Worm (Caenorhabditis elegans): ENCODE measurements around the gene taf-6.1.

taf-6.1 gene

ce11 chrII:1127676-1128075 is at the start of gene taf-6.1:
Gene taf-6.1 (plus strand): TSS chrII:1127976.
- no peak for TF ChIP-seq dao-5 (tag; optimal IDR thresholded peaks at IDR 0.05)

DNA sequence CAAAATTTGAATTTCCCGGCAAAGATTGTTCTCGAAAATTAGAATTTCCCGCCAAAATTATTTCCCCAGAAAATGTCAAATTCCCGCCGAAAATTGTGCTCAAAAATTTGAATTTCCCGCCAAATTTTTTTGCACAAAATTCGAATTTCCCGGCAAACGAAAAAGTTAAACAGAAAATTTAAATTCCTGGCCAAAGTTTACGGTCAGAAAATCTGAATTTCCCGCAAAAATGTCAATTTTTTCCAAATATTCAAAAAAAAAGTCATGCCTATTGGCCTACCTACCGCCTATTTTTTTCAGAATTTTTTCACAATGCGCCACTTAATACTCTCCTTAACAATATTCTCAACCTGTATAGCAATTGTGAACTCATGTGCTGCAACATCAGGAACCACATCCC is 44.9 kb upstream of the taf-6.1 start, which contains the start of gene K02E7.1:
Gene K02E7.1 (plus strand): TSS at position 301 of the 400 bp plus-strand sequence.
- TF ChIP-seq W03F9.2 (tag; optimal IDR thresholded peaks at IDR 0.05) (no peak), him-1 (tag; optimal IDR thresholded peaks at IDR 0.05) (no peak), dao-5 (tag; optimal IDR thresholded peaks at IDR 0.05) (no peak)

ce11 chrII:1084899-1085298 is 42.9 kb upstream of the taf-6.1 start:
- TF ChIP-seq W03F9.2 (tag; optimal IDR thresholded peaks at IDR 0.05) (no peak), dao-5 (tag; optimal IDR thresholded peaks at IDR 0.05) (no peak), him-1 (tag; optimal IDR thresholded peaks at IDR 0.05) (no peak)

ce11 chrII:1085546-1085945 is 42.2 kb upstream of the taf-6.1 start:
- TF ChIP-seq him-1 (tag; optimal IDR thresholded peaks at IDR 0.05) (no peak), dao-5 (tag; optimal IDR thresholded peaks at IDR 0.05) (no peak), W03F9.2 (tag; optimal IDR thresholded peaks at IDR 0.05) (no peak)

ce11 chrII:1086479-1086878 is 41.3 kb upstream of the taf-6.1 start:
- TF ChIP-seq W03F9.2 (tag; optimal IDR thresholded peaks at IDR 0.05) (no peak), dao-5 (tag; optimal IDR thresholded peaks at IDR 0.05) (no peak), him-1 (tag; optimal IDR thresholded peaks at IDR 0.05) (no peak)

- no peak for TF ChIP-seq him-1 (tag; optimal IDR thresholded peaks at IDR 0.05)
- TF ChIP-seq W03F9.2 (tag; optimal IDR thresholded peaks at IDR 0.05) = no peak
- TF ChIP-seq dao-5 (tag; optimal IDR thresholded peaks at IDR 0.05) = no peak
Observed at ce11 chrII:1088527-1089230, 39.1 kb upstream of the taf-6.1 start.

- no peak for TF ChIP-seq him-1 (tag; optimal IDR thresholded peaks at IDR 0.05)
- TF ChIP-seq W03F9.2 (tag; optimal IDR thresholded peaks at IDR 0.05) = no peak
- no peak for TF ChIP-seq dao-5 (tag; optimal IDR thresholded peaks at IDR 0.05)
Observed at ce11 chrII:1090743-1091142, 37.0 kb upstream of the taf-6.1 start.

- TF ChIP-seq dao-5 (tag; optimal IDR thresholded peaks at IDR 0.05) = no peak
- TF ChIP-seq W03F9.2 (tag; optimal IDR thresholded peaks at IDR 0.05) = no peak
- no peak for TF ChIP-seq him-1 (tag; optimal IDR thresholded peaks at IDR 0.05)
Observed at ce11 chrII:1091706-1092105, 36.1 kb upstream of the taf-6.1 start, which contains the start of gene snf-3. Gene snf-3 (plus strand): TSS chrII:1092006.

DNA sequence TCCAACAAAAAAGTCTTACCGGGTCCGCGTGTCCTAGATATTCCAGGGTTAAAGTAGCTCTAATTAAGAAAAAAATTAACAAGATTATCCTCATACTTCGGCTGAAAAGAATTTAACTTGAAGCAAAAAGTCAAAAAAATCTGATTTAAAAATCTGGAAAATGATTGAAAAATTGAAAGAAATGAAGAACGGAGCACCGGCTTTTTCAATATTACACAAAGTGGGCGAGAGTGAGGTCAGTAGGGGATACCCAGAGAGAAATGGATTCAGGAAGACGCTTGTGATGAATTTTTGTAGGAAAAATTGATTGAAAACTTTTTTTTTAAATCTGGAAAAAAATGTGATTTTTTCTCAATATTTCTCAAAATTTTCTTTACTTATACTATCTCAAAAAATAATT is 27.1 kb upstream of the taf-6.1 start, which contains the start of gene pho-14:
Gene pho-14 (minus strand): TSS at position 101 of the 400 bp plus-strand sequence.
- TF ChIP-seq W03F9.2 (tag; optimal IDR thresholded peaks at IDR 0.05) (no peak), dao-5 (tag; optimal IDR thresholded peaks at IDR 0.05) (no peak), him-1 (tag; optimal IDR thresholded peaks at IDR 0.05) (no peak)

- TF ChIP-seq him-1 (tag; optimal IDR thresholded peaks at IDR 0.05) (no peak), W03F9.2 (tag; optimal IDR thresholded peaks at IDR 0.05) (no peak), dao-5 (tag; optimal IDR thresholded peaks at IDR 0.05) (no peak)
Observed at ce11 chrII:1101413-1101812, 26.4 kb upstream of the taf-6.1 start.

- TF ChIP-seq W03F9.2 (tag; optimal IDR thresholded peaks at IDR 0.05) (no peak), him-1 (tag; optimal IDR thresholded peaks at IDR 0.05) (no peak), dao-5 (tag; optimal IDR thresholded peaks at IDR 0.05) (no peak)
Observed at ce11 chrII:1102209-1102608, 25.6 kb upstream of the taf-6.1 start.

DNA sequence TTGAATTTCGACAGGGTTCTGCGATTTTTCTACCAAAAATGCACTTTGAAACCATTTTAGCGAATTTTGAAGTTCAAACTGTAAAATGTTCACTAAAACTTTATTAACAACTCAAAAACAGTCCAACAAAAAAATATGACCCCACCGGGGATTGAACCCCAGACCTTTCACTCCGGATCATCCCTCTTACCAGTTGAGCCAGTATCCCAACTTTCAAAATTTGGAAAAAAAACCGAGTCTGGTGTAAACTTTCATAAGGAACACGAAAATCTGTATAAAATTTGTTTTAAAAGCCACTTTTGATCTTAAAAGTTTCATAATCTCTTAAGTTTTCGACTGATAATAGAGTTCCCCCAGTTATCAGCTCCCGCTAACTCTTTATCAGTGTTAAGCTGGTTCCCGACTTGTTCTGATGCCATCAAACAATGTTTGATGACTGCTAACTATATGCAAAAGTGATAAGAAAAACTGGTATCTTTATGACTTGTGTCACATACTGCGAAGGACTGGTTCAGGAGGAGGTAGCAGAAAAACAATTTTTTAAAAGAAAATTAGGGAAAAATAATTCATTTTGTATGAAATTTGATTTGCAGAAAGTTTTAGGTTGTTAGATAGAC is 24.2 kb upstream of the taf-6.1 start:
- TF ChIP-seq him-1 (tag; optimal IDR thresholded peaks at IDR 0.05) (no peak), W03F9.2 (tag; optimal IDR thresholded peaks at IDR 0.05) (no peak), dao-5 (tag; optimal IDR thresholded peaks at IDR 0.05) (no peak)

- TF ChIP-seq dao-5 (tag; optimal IDR thresholded peaks at IDR 0.05) (no peak), him-1 (tag; optimal IDR thresholded peaks at IDR 0.05) (no peak), W03F9.2 (tag; optimal IDR thresholded peaks at IDR 0.05) (no peak)
Observed at ce11 chrII:1104409-1104808, 23.4 kb upstream of the taf-6.1 start, which contains the start of gene T13B5.9. Gene T13B5.9 (minus strand): TSS chrII:1104509.

ce11 chrII:1105291-1105690 is 22.5 kb upstream of the taf-6.1 start:
- TF ChIP-seq dao-5 (tag; optimal IDR thresholded peaks at IDR 0.05) (no peak), W03F9.2 (tag; optimal IDR thresholded peaks at IDR 0.05) (no peak), him-1 (tag; optimal IDR thresholded peaks at IDR 0.05) (no peak)
